Worm (Caenorhabditis elegans) whole organism, late embryonic: ENCODE measurements around the gene col-98.

Experiments
- ets-4 ChIP-seq: sonication (generic microtip); optimal IDR thresholded peaks from 2 replicates; lab custom pipeline; 2016; ENCODE audit warnings: missing genetic modification characterization, missing compliant biosample characterization
- hlh-8 ChIP-seq: sonication (generic microtip); optimal IDR thresholded peaks from 2 replicates; lab custom pipeline; 2016; ENCODE audit warnings: missing genotype, missing genetic modification characterization, missing compliant biosample characterization
- nfya-1 ChIP-seq: sonication (generic microtip); optimal IDR thresholded peaks from 2 replicates; lab custom pipeline; 2017; ENCODE audit warnings: missing genetic modification characterization, mild to moderate bottlenecking, missing compliant biosample characterization, antibody characterized with exemption, moderate library complexity
- nhr-11 ChIP-seq: fragments of 150-350 bp; optimal IDR thresholded peaks from 2 replicates; lab custom pipeline; 2014; ENCODE audit warnings: missing biosample characterization, missing genetic modification characterization
- pha-4 ChIP-seq: fragments of 150-350 bp; optimal IDR thresholded peaks from 2 replicates; lab custom pipeline; 2018; ENCODE audit warnings: missing biosample characterization, missing genetic modification reagents, missing genetic modification characterization
- pqm-1 ChIP-seq: sonication (generic microtip); optimal IDR thresholded peaks from 2 replicates; lab custom pipeline; 2016; ENCODE audit warnings: missing genetic modification characterization, missing compliant biosample characterization
- pros-1 ChIP-seq: fragments of 150-350 bp; optimal IDR thresholded peaks from 2 replicates; lab custom pipeline; 2014; ENCODE audit warnings: missing biosample characterization, missing genetic modification reagents, missing genetic modification characterization
- unc-3 ChIP-seq, 2 experiments: fragments of 200-800 bp in 1 of 2; sonication (Bioruptor generic) in 1 of 2; sonication (generic microtip) in 1 of 2; conservative IDR thresholded peaks in 1 of 2; optimal IDR thresholded peaks in 1 of 2; 2 replicates each; pipeline versions ENCODE4 v1.3.6 to Lab custom; 2016 to 2022; ENCODE audit warnings: missing compliant biosample characterization in 2 of 2, missing genetic modification characterization in 2 of 2, missing genetic modification reagents in 1 of 2

- TF ChIP-seq pqm-1 (tag; lab: Kevin White, UChicago) (no peak), nhr-11 (tag; lab: Kevin White, UChicago) (no peak), ets-4 (no peak), pros-1 (tag; lab: Kevin White, UChicago) (no peak), nfya-1 (no peak), hlh-8 (tag; lab: Kevin White, UChicago) (no peak), pha-4 (tag; lab: Kevin White, UChicago) (no peak), unc-3 (GFP tag; conservative IDR thresholded peaks at IDR 0.05; lab: Robert Waterston, UW) (no peak), unc-3 (tag; optimal IDR thresholded peaks at IDR 0.05; lab: Kevin White, UChicago) (no peak)
Observed at ce11 chrIII:12993055-12993454, 25.8 kb upstream of the col-98 start.
